Worm (Caenorhabditis elegans) whole organism, L4/young adult: ENCODE data around the gene tag-335.

Experiments
- W03F9.2 ChIP-seq: fragments of 150-350 bp; optimal IDR thresholded peaks from 2 replicates; lab custom pipeline; 2014; ENCODE audit warnings: missing biosample characterization, missing genetic modification characterization
- dao-5 ChIP-seq: sonication (generic microtip); optimal IDR thresholded peaks from 2 replicates; lab custom pipeline; 2016; ENCODE audit warnings: missing genotype, missing genetic modification characterization, moderate library complexity, missing compliant biosample characterization
- him-1 ChIP-seq: sonication (generic microtip); optimal IDR thresholded peaks from 2 replicates; lab custom pipeline; 2016; ENCODE audit warnings: missing genotype, missing genetic modification reagents, missing genetic modification characterization, missing compliant biosample characterization

ce11 chrIV:12265877-12266276, 12.5 kb downstream of the tag-335 start:
- TF ChIP-seq dao-5 (tag; lab: Kevin White, UChicago) (no peak), W03F9.2 (tag; lab: Kevin White, UChicago) (no peak), him-1 (tag; lab: Kevin White, UChicago) (no peak)
